Worm (Caenorhabditis elegans): Measurements from ENCODE around the gene R02E12.5.

The R02E12.5 gene

DNA sequence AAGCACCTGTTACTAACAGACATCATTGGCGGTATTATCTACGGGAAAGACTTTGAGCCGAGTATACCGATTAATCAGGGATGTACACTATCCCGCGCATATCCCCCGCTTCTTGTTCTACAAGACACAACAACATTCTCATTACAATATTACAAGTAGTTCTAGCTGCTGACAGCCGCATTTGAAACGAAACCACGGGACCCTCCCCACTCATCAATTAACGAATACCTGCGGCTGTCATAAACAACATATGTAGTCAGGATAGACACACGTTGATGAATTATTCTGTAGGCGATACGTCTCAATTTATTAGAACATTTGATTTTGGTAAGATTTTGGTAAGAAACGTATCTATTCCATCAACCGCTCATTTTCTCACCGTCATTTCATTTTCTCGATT is 20.4 kb upstream of the R02E12.5 start:
- no peak for TF ChIP-seq php-3 (GFP tag; IDR thresholded peaks at IDR 0.05)
- no peak for TF ChIP-seq unc-39 (tag; optimal IDR thresholded peaks at IDR 0.05)
- TF ChIP-seq Y48G9A.11 (GFP tag; IDR thresholded peaks at IDR 0.05), result no peak
- peak; percentile 20 for TF ChIP-seq aha-1 (tag)
- no peak for TF ChIP-seq Y105C5A.15 (GFP tag; IDR thresholded peaks at IDR 0.05)
- no peak for TF ChIP-seq mdt-29 (GFP tag; IDR thresholded peaks at IDR 0.05)
- no peak for TF ChIP-seq nhr-76 (tag; optimal IDR thresholded peaks at IDR 0.05)
- peak in 1 of 2 experiments; percentile 11 for TF ChIP-seq unc-62 (GFP tag; optimal IDR thresholded peaks at IDR 0.05 in 1 of 2)
- TF ChIP-seq unc-62 (tag; optimal IDR thresholded peaks at IDR 0.05), result no peak
- TF ChIP-seq lin-13 (GFP tag; optimal IDR thresholded peaks at IDR 0.05), result no peak
- TF ChIP-seq lin-29 (GFP tag; IDR thresholded peaks at IDR 0.05), result no peak
- no peak for TF ChIP-seq Y75B8A.6 (GFP tag; IDR thresholded peaks at IDR 0.05)

- TF ChIP-seq nhr-102 (tag; optimal IDR thresholded peaks at IDR 0.05) (no peak), nhr-42 (GFP tag; IDR thresholded peaks at IDR 0.05) (no peak), zip-11 (GFP tag; IDR thresholded peaks at IDR 0.05) (no peak), daf-8 (GFP tag; IDR thresholded peaks at IDR 0.05) (no peak), ztf-7 (tag; optimal IDR thresholded peaks at IDR 0.05) (no peak), zfp-2 (tag; optimal IDR thresholded peaks at IDR 0.05) (no peak), ceh-44 (GFP tag; IDR thresholded peaks at IDR 0.05) (no peak), duxl-1 (tag; optimal IDR thresholded peaks at IDR 0.05; ENCODE audit: poor library complexity) (no peak), F37D6.2 (tag; optimal IDR thresholded peaks at IDR 0.05) (no peak), gei-8 (GFP tag; optimal IDR thresholded peaks at IDR 0.05) (no peak), dmd-6 (GFP tag; IDR thresholded peaks at IDR 0.05) (no peak), tra-1 (GFP tag; IDR thresholded peaks at IDR 0.05) (no peak), ceh-82 (tag; optimal IDR thresholded peaks at IDR 0.05) (no peak), rbr-2 (tag; optimal IDR thresholded peaks at IDR 0.05) (no peak), ZK546.5 (tag; optimal IDR thresholded peaks at IDR 0.05) (no peak)
These were observed 19.9 kb upstream of the R02E12.5 start for ce11 chrX:3977271-3977670.

DNA sequence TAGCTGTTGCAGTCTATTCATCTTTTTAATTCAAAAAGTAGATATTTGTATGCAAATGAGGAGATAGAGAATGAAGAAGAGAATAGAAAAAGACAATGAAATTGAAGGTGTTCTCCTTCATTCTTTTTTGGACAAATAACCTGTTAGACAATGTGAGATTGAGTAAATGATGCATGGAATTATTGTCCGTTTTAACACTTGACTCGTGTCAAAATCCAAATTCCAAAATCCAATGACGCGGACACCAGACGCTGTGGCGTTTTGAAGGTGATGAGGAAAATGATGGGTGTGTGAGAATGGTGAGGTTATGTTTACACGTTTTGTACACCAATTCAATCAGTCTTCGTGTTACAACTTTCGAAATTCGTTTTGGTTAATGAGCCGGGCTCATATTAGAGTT is 18.0 kb upstream of the R02E12.5 start:
- TF ChIP-seq jun-1 (tag; optimal IDR thresholded peaks at IDR 0.05) (no peak), daf-19 (GFP tag; conservative IDR thresholded peaks at IDR 0.05) (no peak), unc-62 (GFP tag; optimal IDR thresholded peaks at IDR 0.05 in 1 of 2) (peak in 1 of 2 experiments; percentile 53), unc-62 (tag; optimal IDR thresholded peaks at IDR 0.05) (no peak), egl-43 (GFP tag; IDR thresholded peaks at IDR 0.05) (no peak), lin-29 (GFP tag; IDR thresholded peaks at IDR 0.05) (no peak), aha-1 (tag) (peak; percentile 56), F26F4.8 (GFP tag; conservative IDR thresholded peaks at IDR 0.05) (no peak), php-3 (GFP tag; IDR thresholded peaks at IDR 0.05) (no peak), duxl-1 (tag; optimal IDR thresholded peaks at IDR 0.05; ENCODE audit: poor library complexity) (no peak), ceh-28 (tag; optimal IDR thresholded peaks at IDR 0.05) (no peak), lin-39 (tag; optimal IDR thresholded peaks at IDR 0.05) (no peak)

- TF ChIP-seq nhr-6 (tag; optimal IDR thresholded peaks at IDR 0.05) (peak; percentile 51), jun-1 (tag; optimal IDR thresholded peaks at IDR 0.05) (no peak), ceh-44 (GFP tag; IDR thresholded peaks at IDR 0.05) (no peak), pqm-1 (tag; optimal IDR thresholded peaks at IDR 0.05) (no peak)
These were observed 14.8 kb upstream of the R02E12.5 start for ce11 chrX:3982370-3982769.

ce11 chrX:3988575-3988974 is 8.6 kb upstream of the R02E12.5 start:
- TF ChIP-seq ZK337.2 (GFP tag; IDR thresholded peaks at IDR 0.05) (no peak), mes-2 (tag; optimal IDR thresholded peaks at IDR 0.05; ENCODE audit: poor library complexity, severe bottlenecking) (no peak), Y75B8A.6 (GFP tag; IDR thresholded peaks at IDR 0.05) (no peak), skn-1 (tag; optimal IDR thresholded peaks at IDR 0.05) (no peak), attf-4 (tag; optimal IDR thresholded peaks at IDR 0.05) (no peak)
